Fruit fly (Drosophila melanogaster) whole organism, adult: Measurements from ENCODE around the gene Fatp1.

Source experiments
- CG11617 ChIP-seq: fragments of 200-800 bp; sonication (Bioruptor generic); optimal IDR thresholded peaks from 2 replicates; lab custom pipeline; 2017; ENCODE audit warnings: mild to moderate bottlenecking, missing biosample characterization, missing genetic modification reagents, missing genetic modification characterization
- CG12768 ChIP-seq: fragments of 200-800 bp; sonication (Bioruptor generic); optimal IDR thresholded peaks from 2 replicates; lab custom pipeline; 2017; ENCODE audit warnings: missing biosample characterization, missing genetic modification characterization, mild to moderate bottlenecking, moderate library complexity, missing genetic modification reagents
- CG14711 ChIP-seq: fragments of 200-800 bp; sonication (Bioruptor generic); optimal IDR thresholded peaks from 2 replicates; lab custom pipeline; 2018; ENCODE audit warnings: missing biosample characterization, mild to moderate bottlenecking, missing genetic modification characterization, moderate library complexity
- CG1620 ChIP-seq: fragments of 200-800 bp; sonication (Bioruptor generic); optimal IDR thresholded peaks from 2 replicates; lab custom pipeline; 2016; ENCODE audit warnings: missing biosample characterization, missing genetic modification characterization
- CG33017 ChIP-seq: fragments of 200-800 bp; sonication (Bioruptor generic); optimal IDR thresholded peaks from 2 replicates; lab custom pipeline; 2018; ENCODE audit warnings: missing biosample characterization, mild to moderate bottlenecking, missing genetic modification characterization, moderate library complexity
- CG5204 ChIP-seq: fragments of 200-800 bp; sonication (Bioruptor generic); optimal IDR thresholded peaks from 2 replicates; lab custom pipeline; 2016; ENCODE audit warnings: missing biosample characterization, missing genetic modification characterization
- CG7045 ChIP-seq: fragments of 200-800 bp; sonication (Bioruptor generic); optimal IDR thresholded peaks from 2 replicates; lab custom pipeline; 2017; ENCODE audit warnings: missing biosample characterization, mild to moderate bottlenecking, missing genetic modification characterization
- CG7101 ChIP-seq: fragments of 200-800 bp; sonication (Bioruptor generic); optimal IDR thresholded peaks from 2 replicates; lab custom pipeline; 2018; ENCODE audit warnings: missing biosample characterization, mild to moderate bottlenecking, missing genetic modification characterization, moderate library complexity
- Clk ChIP-seq: fragments of 200-800 bp; sonication (Bioruptor generic); optimal IDR thresholded peaks from 2 replicates; lab custom pipeline; 2017; ENCODE audit warnings: missing biosample characterization, missing genetic modification characterization
- Crg-1 ChIP-seq: fragments of 200-800 bp; sonication (Bioruptor generic); optimal IDR thresholded peaks from 2 replicates; lab custom pipeline; 2016; ENCODE audit warnings: missing biosample characterization, missing genetic modification characterization
- Hr96 ChIP-seq: fragments of 200-800 bp; sonication (Bioruptor generic); optimal IDR thresholded peaks from 2 replicates; lab custom pipeline; 2016; ENCODE audit warnings: missing biosample characterization, missing genetic modification characterization
- Mnt ChIP-seq: fragments of 200-800 bp; sonication (Bioruptor generic); optimal IDR thresholded peaks from 2 replicates; lab custom pipeline; 2016; ENCODE audit warnings: missing biosample characterization, mild to moderate bottlenecking, missing genetic modification characterization
- bab1 ChIP-seq: fragments of 200-800 bp; sonication (Bioruptor generic); optimal IDR thresholded peaks from 3 replicates; lab custom pipeline; 2019; ENCODE audit warnings: missing biosample characterization, mild to moderate bottlenecking, missing genetic modification characterization, moderate library complexity
- cnc ChIP-seq, 2 experiments: fragments of >200 bp; optimal IDR thresholded peaks; 2 replicates each; lab custom pipeline; 2017
- kay ChIP-seq: fragments of 200-800 bp; sonication (Bioruptor generic); peaks from one replicate; lab custom pipeline; 2016; ENCODE audit warnings: missing biosample characterization, missing genetic modification characterization, borderline replicate concordance
- ovo ChIP-seq: fragments of 200-800 bp; sonication (Bioruptor generic); optimal IDR thresholded peaks from 2 replicates; lab custom pipeline; 2016; ENCODE audit warnings: missing biosample characterization, missing genetic modification characterization
- pad ChIP-seq: fragments of 200-800 bp; sonication (Bioruptor generic); optimal IDR thresholded peaks from 3 replicates; lab custom pipeline; 2017; ENCODE audit warnings: missing biosample characterization, missing genetic modification characterization, mild to moderate bottlenecking, moderate library complexity, missing genetic modification reagents
- tj ChIP-seq: fragments of 200-800 bp; sonication (Bioruptor generic); optimal IDR thresholded peaks from 3 replicates; lab custom pipeline; 2017; ENCODE audit warnings: missing biosample characterization, mild to moderate bottlenecking, missing genetic modification characterization, moderate library complexity
- toe ChIP-seq: fragments of 200-800 bp; sonication (Bioruptor generic); optimal IDR thresholded peaks from 2 replicates; lab custom pipeline; 2016; ENCODE audit warnings: missing biosample characterization, missing genetic modification characterization

Fatp1 gene

dm6 chr2L:10472257-10472656, 44.8 kb downstream of the Fatp1 start:
- no peak for TF ChIP-seq toe (GFP tag; lab: Kevin White, UChicago)
- peak; percentile 67 for TF ChIP-seq kay (GFP tag; lab: Kevin White, UChicago)

dm6 chr2L:10470211-10470610, 46.8 kb downstream of the Fatp1 start:
- no peak for TF ChIP-seq kay (GFP tag; lab: Kevin White, UChicago)
- no peak for TF ChIP-seq ovo (GFP tag; lab: Kevin White, UChicago)
- TF ChIP-seq CG33017 (tag; lab: Kevin White, UChicago): no peak
- no peak for TF ChIP-seq CG11617 (GFP tag; lab: Kevin White, UChicago)

- TF ChIP-seq bab1 (GFP tag; lab: Kevin White, UChicago) (no peak), CG7101 (tag; lab: Kevin White, UChicago) (no peak), CG33017 (tag; lab: Kevin White, UChicago) (no peak), CG7045 (GFP tag; lab: Kevin White, UChicago) (no peak), pad (no peak), CG11617 (GFP tag; lab: Kevin White, UChicago) (no peak), ovo (GFP tag; lab: Kevin White, UChicago) (no peak), CG1620 (GFP tag; lab: Kevin White, UChicago) (no peak), kay (GFP tag; lab: Kevin White, UChicago) (no peak), Crg-1 (GFP tag; lab: Kevin White, UChicago) (no peak), CG14711 (tag; lab: Kevin White, UChicago) (no peak), tj (GFP tag; lab: Kevin White, UChicago) (no peak), Clk (GFP tag; lab: Kevin White, UChicago) (no peak), CG5204 (GFP tag; lab: Kevin White, UChicago) (no peak), cnc (optimal IDR thresholded peaks at IDR 0.05; lab: Kevin White, UChicago) (no peak), Mnt (GFP tag; lab: Kevin White, UChicago) (no peak), CG12768 (GFP tag; lab: Kevin White, UChicago) (no peak), Hr96 (GFP tag; lab: Kevin White, UChicago) (no peak)
Measured at dm6 chr2L:10468978-10469377, 48.0 kb downstream of the Fatp1 start.

- TF ChIP-seq Hr96 (GFP tag; lab: Kevin White, UChicago) (no peak), Crg-1 (GFP tag; lab: Kevin White, UChicago) (no peak), CG7045 (GFP tag; lab: Kevin White, UChicago) (peak; percentile 15), bab1 (GFP tag; lab: Kevin White, UChicago) (no peak), CG14711 (tag; lab: Kevin White, UChicago) (no peak), CG12768 (GFP tag; lab: Kevin White, UChicago) (no peak), tj (GFP tag; lab: Kevin White, UChicago) (no peak), CG7101 (tag; lab: Kevin White, UChicago) (no peak), ovo (GFP tag; lab: Kevin White, UChicago) (no peak), CG11617 (GFP tag; lab: Kevin White, UChicago) (no peak), kay (GFP tag; lab: Kevin White, UChicago) (peak; percentile 11), Mnt (GFP tag; lab: Kevin White, UChicago) (no peak), pad (no peak)
Measured at dm6 chr2L:10468388-10468787, 48.6 kb downstream of the Fatp1 start.

- no peak for TF ChIP-seq Crg-1 (GFP tag; lab: Kevin White, UChicago)
- TF ChIP-seq CG1620 (GFP tag; lab: Kevin White, UChicago): no peak
- TF ChIP-seq CG33017 (tag; lab: Kevin White, UChicago): no peak
- TF ChIP-seq CG11617 (GFP tag; lab: Kevin White, UChicago): no peak
- TF ChIP-seq tj (GFP tag; lab: Kevin White, UChicago): no peak
- no peak for TF ChIP-seq kay (GFP tag; lab: Kevin White, UChicago)
Measured at dm6 chr2L:10466865-10467270, 50.1 kb downstream of the Fatp1 start.
